Worm (Caenorhabditis elegans) whole organism, late embryonic: ENCODE results near the gene txt-9.
"Not testable (repeated sequence)": the region's sequence is repeated elsewhere in the genome, so short reads cannot be mapped to it uniquely, and the experiment has no call there.

Experiments used
- C38D4.7 ChIP-seq: fragments of 200-800 bp; sonication (Bioruptor generic); optimal IDR thresholded peaks from 2 replicates; lab custom pipeline; 2018; ENCODE audit warnings: mild to moderate bottlenecking, missing genetic modification characterization, moderate library complexity, missing compliant biosample characterization
- F13H6.1 ChIP-seq: sonication (generic microtip); optimal IDR thresholded peaks from 2 replicates; lab custom pipeline; 2016; ENCODE audit warnings: missing genetic modification characterization, missing compliant biosample characterization
- K02D7.2 ChIP-seq: sonication (generic microtip); optimal IDR thresholded peaks from 2 replicates; lab custom pipeline; 2017; ENCODE audit warnings: mild to moderate bottlenecking, missing genetic modification characterization, missing compliant biosample characterization
- K09A11.1 ChIP-seq: sonication (generic microtip); optimal IDR thresholded peaks from 2 replicates; lab custom pipeline; 2017; ENCODE audit warnings: antibody characterized with exemption, mild to moderate bottlenecking, missing genetic modification characterization, missing compliant biosample characterization; ENCODE audit not compliant: insufficient read depth
- ama-1 ChIP-seq: fragments of 150-350 bp; optimal IDR thresholded peaks from 2 replicates; lab custom pipeline; 2014
- ceh-14 ChIP-seq: sonication (generic microtip); optimal IDR thresholded peaks from 2 replicates; lab custom pipeline; 2016; ENCODE audit warnings: missing genotype, missing genetic modification characterization, missing compliant biosample characterization
- ceh-18 ChIP-seq: sonication (generic microtip); optimal IDR thresholded peaks from 2 replicates; lab custom pipeline; 2016; ENCODE audit warnings: missing genetic modification characterization, missing compliant biosample characterization
- ceh-24 ChIP-seq: sonication (generic microtip); optimal IDR thresholded peaks from 2 replicates; lab custom pipeline; 2016; ENCODE audit warnings: mild to moderate bottlenecking, missing genetic modification characterization, missing compliant biosample characterization
- ceh-30 ChIP-seq: fragments of 150-350 bp; optimal IDR thresholded peaks from 2 replicates; lab custom pipeline; 2014; ENCODE audit warnings: missing biosample characterization, missing genetic modification characterization
- ceh-31 ChIP-seq: sonication (generic microtip); optimal IDR thresholded peaks from 2 replicates; lab custom pipeline; 2016; ENCODE audit warnings: missing genetic modification characterization, missing compliant biosample characterization
- ceh-6 ChIP-seq: fragments of 200-800 bp; sonication (Bioruptor generic); optimal IDR thresholded peaks from 2 replicates; lab custom pipeline; 2018; ENCODE audit warnings: mild to moderate bottlenecking, missing genetic modification characterization, missing compliant biosample characterization
- che-1 ChIP-seq: sonication (generic microtip); optimal IDR thresholded peaks from 2 replicates; lab custom pipeline; 2016; ENCODE audit warnings: mild to moderate bottlenecking, missing genetic modification characterization, missing compliant biosample characterization
- dmd-4 ChIP-seq: sonication (generic microtip); optimal IDR thresholded peaks from 2 replicates; lab custom pipeline; 2016; ENCODE audit warnings: borderline replicate concordance, missing genetic modification characterization, missing compliant biosample characterization
- dve-1 ChIP-seq: sonication (generic microtip); optimal IDR thresholded peaks from 2 replicates; lab custom pipeline; 2017; ENCODE audit warnings: antibody characterized with exemption, mild to moderate bottlenecking, missing genetic modification characterization, missing compliant biosample characterization
- elt-4 ChIP-seq: sonication (generic microtip); optimal IDR thresholded peaks from 2 replicates; lab custom pipeline; 2016; ENCODE audit warnings: missing genetic modification characterization, missing compliant biosample characterization
- fax-1 ChIP-seq: sonication (generic microtip); optimal IDR thresholded peaks from 2 replicates; lab custom pipeline; 2016; ENCODE audit warnings: missing genotype, missing genetic modification characterization, missing compliant biosample characterization
- fkh-10 ChIP-seq: fragments of 150-350 bp; optimal IDR thresholded peaks from 2 replicates; lab custom pipeline; 2014; ENCODE audit warnings: missing biosample characterization, missing genetic modification reagents, missing genetic modification characterization
- hlh-30 ChIP-seq: sonication (generic microtip); optimal IDR thresholded peaks from 2 replicates; lab custom pipeline; 2017; ENCODE audit warnings: antibody characterized with exemption, missing genetic modification characterization, missing compliant biosample characterization; ENCODE audit not compliant: insufficient read depth
- hlh-6 ChIP-seq: sonication (generic microtip); optimal IDR thresholded peaks from 2 replicates; lab custom pipeline; 2016; ENCODE audit warnings: missing genotype, missing genetic modification characterization, missing compliant biosample characterization
- hlh-8 ChIP-seq: sonication (generic microtip); optimal IDR thresholded peaks from 2 replicates; lab custom pipeline; 2016; ENCODE audit warnings: missing genotype, missing genetic modification characterization, missing compliant biosample characterization
- lin-11 ChIP-seq: fragments of 200-800 bp; sonication (Bioruptor generic); optimal IDR thresholded peaks from 2 replicates; lab custom pipeline; 2018; ENCODE audit warnings: mild to moderate bottlenecking, missing genetic modification characterization, missing compliant biosample characterization
- nhr-11 ChIP-seq: fragments of 150-350 bp; optimal IDR thresholded peaks from 2 replicates; lab custom pipeline; 2014; ENCODE audit warnings: missing biosample characterization, missing genetic modification characterization
- nhr-232 ChIP-seq: sonication (generic microtip); optimal IDR thresholded peaks from 2 replicates; lab custom pipeline; 2016; ENCODE audit warnings: missing genetic modification characterization, missing compliant biosample characterization
- odd-2 ChIP-seq: sonication (generic microtip); optimal IDR thresholded peaks from 2 replicates; lab custom pipeline; 2017; ENCODE audit warnings: antibody characterized with exemption, mild to moderate bottlenecking, missing genetic modification characterization, missing compliant biosample characterization
- pha-2 ChIP-seq: sonication (generic microtip); optimal IDR thresholded peaks from 2 replicates; lab custom pipeline; 2017; ENCODE audit warnings: mild to moderate bottlenecking, missing genetic modification characterization, missing compliant biosample characterization
- pha-4 ChIP-seq: fragments of 150-350 bp; optimal IDR thresholded peaks from 2 replicates; lab custom pipeline; 2018; ENCODE audit warnings: missing biosample characterization, missing genetic modification reagents, missing genetic modification characterization
- pqm-1 ChIP-seq: sonication (generic microtip); optimal IDR thresholded peaks from 2 replicates; lab custom pipeline; 2016; ENCODE audit warnings: missing genetic modification characterization, missing compliant biosample characterization
- ref-2 ChIP-seq: sonication (generic microtip); optimal IDR thresholded peaks from 2 replicates; lab custom pipeline; 2016; ENCODE audit warnings: missing genetic modification characterization, missing compliant biosample characterization
- rnt-1 ChIP-seq: sonication (generic microtip); optimal IDR thresholded peaks from 2 replicates; lab custom pipeline; 2016; ENCODE audit warnings: missing genetic modification characterization, missing compliant biosample characterization
- ttx-3 ChIP-seq: sonication (generic microtip); optimal IDR thresholded peaks from 2 replicates; lab custom pipeline; 2016; ENCODE audit warnings: missing genetic modification reagents, missing genetic modification characterization, missing compliant biosample characterization
- unc-3 ChIP-seq, 2 experiments: fragments of 200-800 bp in 1 of 2; sonication (Bioruptor generic) in 1 of 2; sonication (generic microtip) in 1 of 2; conservative IDR thresholded peaks in 1 of 2; optimal IDR thresholded peaks in 1 of 2; 2 replicates each; pipeline versions ENCODE4 v1.3.6 to Lab custom; 2016 to 2022; ENCODE audit warnings: missing compliant biosample characterization in 2 of 2, missing genetic modification characterization in 2 of 2, missing genetic modification reagents in 1 of 2
- unc-42 ChIP-seq: sonication (generic microtip); optimal IDR thresholded peaks from 2 replicates; lab custom pipeline; 2016; ENCODE audit warnings: missing genotype, missing genetic modification characterization, missing compliant biosample characterization
- unc-55 ChIP-seq: sonication (generic microtip); optimal IDR thresholded peaks from 2 replicates; lab custom pipeline; 2017; ENCODE audit warnings: missing biosample characterization, missing genetic modification reagents, missing genetic modification characterization

Gene txt-9

DNA sequence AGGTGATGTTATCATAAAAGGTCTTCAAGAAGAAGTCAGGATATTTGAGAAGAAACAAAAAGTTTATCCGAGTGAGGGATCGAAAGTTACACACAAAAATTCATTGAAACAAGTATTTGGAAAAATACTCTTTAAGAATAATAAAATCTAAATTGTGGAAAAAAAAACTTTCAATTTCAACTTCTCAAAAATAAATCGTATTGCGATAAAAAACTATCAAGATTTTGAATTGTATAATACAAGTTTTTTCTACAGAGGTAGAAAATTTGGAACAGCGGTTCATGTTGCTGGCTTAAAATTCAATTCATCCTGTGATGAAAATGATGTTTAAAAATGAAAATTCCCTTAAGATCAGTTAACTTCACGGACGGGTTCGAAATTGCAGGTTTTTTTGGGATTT, 26.5 kb downstream of the txt-9 start, which contains the start of gene F09C12.8:
TSS of gene F09C12.8 (plus strand) at position 301 of the 400 bp plus-strand sequence.
- no peak for TF ChIP-seq lin-11 (tag; lab: Kevin White, UChicago)
- TF ChIP-seq ceh-31 (tag; lab: Kevin White, UChicago) = no peak
- no peak for TF ChIP-seq ceh-14
- no peak for TF ChIP-seq unc-3 (GFP tag; conservative IDR thresholded peaks at IDR 0.05; lab: Robert Waterston, UW)
- TF ChIP-seq unc-3 (tag; optimal IDR thresholded peaks at IDR 0.05; lab: Kevin White, UChicago) = no peak
- TF ChIP-seq pha-2 = no peak
- TF ChIP-seq ama-1 = no peak
- no peak for TF ChIP-seq hlh-6 (tag; lab: Kevin White, UChicago)
- no peak for TF ChIP-seq rnt-1 (tag; lab: Kevin White, UChicago)
- TF ChIP-seq fax-1 = no peak
- no peak for TF ChIP-seq odd-2 (tag; lab: Kevin White, UChicago)
- TF ChIP-seq K09A11.1 (tag; lab: Kevin White, UChicago) = no peak
- TF ChIP-seq unc-42 (tag; lab: Kevin White, UChicago) = no peak

DNA sequence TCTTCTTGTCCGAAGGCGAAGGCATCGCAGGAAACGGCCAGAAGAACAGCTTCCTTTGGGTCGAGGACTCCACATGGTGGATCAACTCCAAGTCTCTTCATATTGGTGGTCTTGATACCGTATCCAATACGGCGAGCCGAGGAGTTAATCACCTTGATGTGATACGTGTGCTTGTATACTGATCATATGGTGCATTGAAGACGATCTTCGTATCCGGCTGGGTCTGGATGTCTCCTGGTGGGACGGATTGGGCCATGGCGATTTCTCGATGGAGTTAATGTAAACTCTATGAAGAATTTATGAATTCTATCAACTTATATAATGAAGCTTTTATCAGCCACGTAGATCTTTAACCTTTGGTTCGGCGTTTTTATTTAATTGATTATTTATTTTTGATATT, 29.6 kb downstream of the txt-9 start, which contains the start of gene msp-74:
TSS of gene msp-74 (minus strand) at position 101 of the 400 bp plus-strand sequence.
- not testable (repeated sequence) for TF ChIP-seq dmd-4, pqm-1, ceh-24 (tag; lab: Kevin White, UChicago)

DNA sequence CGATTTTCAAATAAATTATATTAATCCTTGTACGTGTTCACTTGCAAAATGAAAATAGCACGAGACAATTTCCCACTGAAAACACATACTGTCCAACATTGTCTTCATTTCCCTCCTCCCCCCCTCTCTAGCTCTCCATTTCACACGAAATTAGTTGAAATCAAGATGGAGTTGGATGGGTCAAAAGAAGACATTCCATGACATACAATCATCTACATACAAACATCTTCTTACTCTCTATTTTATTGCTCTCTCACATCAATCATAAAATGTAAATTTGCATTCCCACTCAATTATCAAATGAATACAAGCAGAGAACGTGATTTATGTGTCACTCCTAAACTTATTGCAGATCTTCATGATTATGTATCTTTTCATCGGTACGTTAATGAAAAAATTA, 30.1 kb downstream of the txt-9 start, which contains the start of gene srsy-1:
TSS of gene srsy-1 (plus strand) at position 301 of the 400 bp plus-strand sequence.
- no peak for TF ChIP-seq hlh-30
- no peak for TF ChIP-seq ceh-18
- TF ChIP-seq ttx-3 (tag; lab: Kevin White, UChicago) = no peak
- TF ChIP-seq elt-4 (tag; lab: Kevin White, UChicago) = no peak

DNA sequence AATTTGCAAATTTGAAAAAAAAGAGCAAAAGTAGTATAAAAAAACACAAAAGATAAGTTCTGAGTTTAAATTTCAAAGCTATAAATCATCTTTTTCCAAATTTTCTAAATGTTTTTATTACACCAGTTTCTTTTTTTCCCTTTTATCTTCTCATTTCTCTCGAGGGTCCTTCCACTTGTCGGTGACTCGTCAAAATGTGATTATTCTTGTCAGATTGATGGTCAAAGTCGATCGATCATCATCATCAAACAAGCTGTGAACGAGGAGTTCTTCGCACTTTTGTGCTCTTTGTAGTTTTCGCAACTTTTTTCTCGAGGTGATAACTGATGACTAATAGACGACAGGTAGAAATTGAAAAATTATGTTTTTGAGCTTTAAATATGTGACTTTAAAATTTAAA, 35.0 kb downstream of the txt-9 start:
- TF ChIP-seq unc-55 (GFP tag; lab: Kevin White, UChicago) = peak; percentile 81
- no peak for TF ChIP-seq nhr-11 (tag; lab: Kevin White, UChicago)
- TF ChIP-seq pha-2 = no peak
- TF ChIP-seq ceh-14 = no peak
- no peak for TF ChIP-seq ceh-6 (GFP tag; lab: Kevin White, UChicago)
- TF ChIP-seq ceh-18 = no peak
- TF ChIP-seq hlh-30 = no peak

DNA sequence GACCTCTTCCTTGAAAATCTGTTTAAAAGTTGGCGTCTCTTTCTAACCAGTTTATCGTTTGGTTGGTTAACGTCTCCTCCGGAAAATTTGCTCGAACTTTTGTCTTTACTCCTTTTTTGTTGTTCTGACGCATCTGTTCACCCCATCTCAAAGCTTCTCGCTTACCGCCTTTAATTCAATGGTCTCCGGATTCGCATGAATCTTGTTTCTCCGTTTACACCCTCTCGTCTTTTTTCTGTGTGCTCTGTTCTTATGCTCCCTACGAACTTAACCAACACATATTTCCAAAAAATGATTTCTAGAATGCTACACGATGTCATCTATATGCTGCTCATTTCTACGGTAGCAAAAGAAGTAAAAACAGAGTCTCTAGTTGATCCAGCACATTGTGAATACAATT, 44.5 kb downstream of the txt-9 start, which contains the start of gene lgc-56:
TSS of gene lgc-56 (plus strand) at position 301 of the 400 bp plus-strand sequence.
- no peak for TF ChIP-seq hlh-8 (tag; lab: Kevin White, UChicago)
- TF ChIP-seq che-1 (tag; lab: Kevin White, UChicago) = no peak
- no peak for TF ChIP-seq dve-1 (tag; lab: Kevin White, UChicago)
- TF ChIP-seq lin-11 (tag; lab: Kevin White, UChicago) = no peak
- TF ChIP-seq elt-4 (tag; lab: Kevin White, UChicago) = no peak
- no peak for TF ChIP-seq fkh-10 (GFP tag; lab: Kevin White, UChicago)
- no peak for TF ChIP-seq pha-4 (tag; lab: Kevin White, UChicago)
- no peak for TF ChIP-seq K02D7.2
- no peak for TF ChIP-seq nhr-11 (tag; lab: Kevin White, UChicago)
- no peak for TF ChIP-seq unc-55 (GFP tag; lab: Kevin White, UChicago)
- no peak for TF ChIP-seq F13H6.1 (tag; lab: Kevin White, UChicago)
- TF ChIP-seq ttx-3 (tag; lab: Kevin White, UChicago) = no peak
- TF ChIP-seq C38D4.7 (GFP tag; lab: Kevin White, UChicago) = no peak
- no peak for TF ChIP-seq ceh-30 (tag; lab: Kevin White, UChicago)
- no peak for TF ChIP-seq ref-2
- no peak for TF ChIP-seq pha-2
- no peak for TF ChIP-seq nhr-232 (tag; lab: Kevin White, UChicago)
